Fruit fly (Drosophila melanogaster) S2 (cell line): Measurements from ENCODE around the gene CG32277.

Experiments used
- CG8478 ChIP-seq: fragments of >200 bp; optimal IDR thresholded peaks from 2 replicates; lab custom pipeline; 2018
- CTCF ChIP-seq, 2 experiments: fragments of >200 bp; optimal IDR thresholded peaks; 2 replicates each; lab custom pipeline; 2018

dm6 chr3L:3178530-3179096, 26.6 kb downstream of the CG32277 start, which contains the start of the genes MnM and Girdin:
- no peak for TF ChIP-seq CG8478 (lab: Kevin White, UChicago)
- TF ChIP-seq CTCF (optimal IDR thresholded peaks at IDR 0.05; lab: Kevin White, UChicago) = peak in 1 of 2 experiments; percentile 46
